Worm (Caenorhabditis elegans): ENCODE data around the gene orc-3.

orc-3 gene

DNA sequence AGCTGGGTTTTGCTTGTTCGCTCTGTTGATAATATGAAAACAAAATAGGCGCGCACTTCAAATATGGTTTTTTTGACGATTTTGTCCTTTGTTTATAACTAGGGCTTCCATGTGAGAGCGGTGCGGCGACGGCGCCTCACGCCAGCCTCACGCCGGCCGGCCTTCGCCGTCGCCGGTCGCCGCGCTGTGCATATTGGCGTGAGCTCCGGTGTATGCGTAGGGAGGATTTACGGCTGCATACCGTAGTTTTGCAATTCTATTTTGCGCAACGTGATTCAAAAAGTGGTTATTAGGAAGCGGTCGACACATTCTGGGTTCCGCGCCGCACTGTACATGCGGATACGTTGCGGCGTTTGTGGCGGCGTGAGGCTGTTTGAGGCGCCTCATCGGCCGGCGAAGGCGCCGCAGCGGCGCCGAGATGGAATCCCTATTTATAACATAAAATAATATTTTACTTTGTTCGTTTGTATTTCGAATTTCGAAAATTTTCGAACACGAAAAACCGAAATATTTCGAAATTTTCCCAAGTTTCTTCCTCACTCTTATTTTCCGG, 6.3 kb downstream of the orc-3 start:
- no peak for TF ChIP-seq unc-62 (GFP tag; optimal IDR thresholded peaks at IDR 0.05)

DNA sequence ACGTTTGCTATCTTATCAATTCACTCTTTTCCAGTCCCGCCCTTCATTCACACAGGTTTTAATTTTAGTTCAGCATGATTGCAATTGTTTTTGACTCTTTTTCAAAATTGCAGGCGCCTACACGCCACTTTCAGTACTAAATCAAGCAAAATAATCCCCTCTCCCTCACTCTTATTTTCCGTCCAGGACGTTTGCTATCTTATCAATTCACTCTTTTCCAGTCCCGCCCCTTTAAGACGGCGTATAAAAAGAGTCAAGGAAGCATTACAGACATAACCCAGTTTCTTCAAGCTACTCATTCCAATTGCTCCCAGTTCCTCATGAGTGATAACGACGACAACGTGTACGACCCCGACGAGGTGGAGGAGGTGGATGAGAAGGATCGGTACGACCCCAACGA, 6.7 kb downstream of the orc-3 start, which contains the start of gene Y119D3B.21:
Gene Y119D3B.21, plus strand, starts transcription at position 321 of the 400 bp plus-strand sequence.
- no peak for TF ChIP-seq unc-62 (GFP tag; optimal IDR thresholded peaks at IDR 0.05)

ce11 chrIII:1216096-1216495, 8.2 kb downstream of the orc-3 start:
- no peak for TF ChIP-seq unc-62 (GFP tag; optimal IDR thresholded peaks at IDR 0.05)

DNA sequence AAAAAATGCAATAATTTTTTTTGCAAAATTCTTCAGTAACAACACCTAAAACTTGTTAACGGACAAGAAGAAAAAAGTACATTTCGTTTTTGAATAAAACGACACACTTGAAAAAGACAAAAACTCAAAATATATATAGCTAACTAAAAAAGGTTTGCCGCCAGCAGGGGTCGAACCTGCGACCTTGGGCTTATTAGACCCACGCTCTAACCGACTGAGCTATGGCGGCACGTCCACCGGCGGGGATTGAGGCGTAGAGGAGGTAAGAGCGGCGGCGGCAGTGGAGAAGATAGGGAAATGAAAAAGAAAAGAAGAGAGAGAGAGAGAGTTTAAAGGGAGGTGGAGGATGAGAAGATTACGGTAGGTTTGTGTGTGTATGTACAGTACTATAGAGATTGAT, 10.3 kb downstream of the orc-3 start:
- no peak for TF ChIP-seq unc-62 (GFP tag; optimal IDR thresholded peaks at IDR 0.05)

ce11 chrIII:1218998-1219397, 11.1 kb downstream of the orc-3 start:
- TF ChIP-seq unc-62 (GFP tag; optimal IDR thresholded peaks at IDR 0.05): no peak

DNA sequence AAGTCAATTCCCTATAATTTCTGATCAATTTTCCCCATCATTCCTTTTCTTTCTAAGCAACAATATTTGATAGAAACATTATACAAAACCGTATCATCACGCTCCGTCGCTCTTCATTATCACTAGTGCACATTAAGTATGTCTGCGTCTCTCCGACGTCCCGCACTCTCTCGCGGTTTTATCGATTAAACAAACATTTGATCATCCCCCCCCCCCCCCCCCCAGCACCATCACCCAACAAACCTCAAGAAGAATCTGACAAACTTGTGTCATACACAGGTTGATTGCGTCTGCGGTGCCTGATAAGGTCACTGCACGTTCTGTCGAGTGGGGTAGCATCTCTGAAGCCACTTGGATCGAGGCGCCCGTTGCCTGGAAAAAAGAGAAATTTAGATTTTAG, 12.1 kb downstream of the orc-3 start:
- TF ChIP-seq unc-62 (GFP tag; optimal IDR thresholded peaks at IDR 0.05): no peak

DNA sequence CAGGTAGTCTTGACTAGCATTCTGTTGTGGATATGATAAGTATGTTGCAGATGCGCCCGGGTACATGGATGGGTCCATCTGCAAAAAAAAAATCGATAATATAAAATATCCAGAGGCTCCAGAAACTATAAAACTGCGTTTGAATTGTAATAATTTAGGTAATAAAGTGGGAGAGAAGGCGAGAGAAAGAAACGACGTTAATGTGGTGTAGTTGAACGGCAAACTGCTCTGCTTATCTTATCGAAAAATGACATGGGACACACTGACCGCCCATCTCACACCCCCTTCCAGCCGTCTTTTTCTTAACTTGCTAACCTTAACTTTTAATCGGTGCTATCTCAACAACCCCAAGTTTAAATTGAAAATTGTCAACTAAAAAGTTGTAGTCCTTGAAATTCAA, 14.1 kb downstream of the orc-3 start:
- no peak for TF ChIP-seq unc-62 (GFP tag; optimal IDR thresholded peaks at IDR 0.05)

- TF ChIP-seq unc-62 (GFP tag; optimal IDR thresholded peaks at IDR 0.05): no peak
Observed at ce11 chrIII:1223319-1224093, 15.6 kb downstream of the orc-3 start.

DNA sequence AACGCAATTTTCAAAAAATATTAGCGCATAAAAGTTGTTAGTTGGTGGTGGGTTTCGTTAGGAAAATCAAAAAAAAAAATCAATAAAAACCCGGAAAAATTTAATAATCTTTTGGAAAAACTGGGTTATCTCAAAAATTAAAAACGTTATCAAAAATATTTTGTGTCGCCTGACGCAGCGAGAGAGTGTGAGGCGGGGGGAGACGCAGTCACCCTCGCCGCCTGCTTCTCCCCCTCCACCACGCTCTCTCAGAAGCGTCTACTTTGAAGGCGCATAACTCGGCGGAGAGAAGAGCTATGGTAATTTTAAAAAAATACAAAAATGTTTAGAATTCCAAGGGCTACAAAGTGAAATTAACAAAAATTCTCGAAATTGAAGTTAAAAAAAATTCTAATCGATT, 17.2 kb downstream of the orc-3 start:
- TF ChIP-seq unc-62 (GFP tag; optimal IDR thresholded peaks at IDR 0.05): no peak

DNA sequence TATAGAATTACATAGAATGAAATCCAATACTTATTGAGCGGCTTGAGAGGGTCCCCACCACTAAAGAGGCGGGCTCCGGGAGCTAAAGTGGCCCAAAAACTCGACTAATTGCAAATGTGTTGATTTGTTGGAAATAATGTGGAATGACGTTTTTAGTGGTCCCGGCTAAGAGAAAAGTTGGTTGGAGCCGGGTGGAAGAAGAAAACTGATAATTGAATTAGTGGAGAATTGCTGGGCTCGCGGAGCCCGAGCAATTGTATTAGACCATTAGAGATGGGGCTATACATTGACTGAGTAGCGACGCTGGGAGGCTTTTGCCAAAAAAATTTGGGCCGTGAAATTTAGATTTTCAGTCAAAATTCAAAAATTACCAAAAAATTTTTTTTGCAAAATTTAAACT, 17.7 kb downstream of the orc-3 start:
- TF ChIP-seq unc-62 (GFP tag; optimal IDR thresholded peaks at IDR 0.05): no peak

- no peak for TF ChIP-seq unc-62 (GFP tag; optimal IDR thresholded peaks at IDR 0.05)
Observed at ce11 chrIII:1226256-1226655, 18.3 kb downstream of the orc-3 start.

DNA sequence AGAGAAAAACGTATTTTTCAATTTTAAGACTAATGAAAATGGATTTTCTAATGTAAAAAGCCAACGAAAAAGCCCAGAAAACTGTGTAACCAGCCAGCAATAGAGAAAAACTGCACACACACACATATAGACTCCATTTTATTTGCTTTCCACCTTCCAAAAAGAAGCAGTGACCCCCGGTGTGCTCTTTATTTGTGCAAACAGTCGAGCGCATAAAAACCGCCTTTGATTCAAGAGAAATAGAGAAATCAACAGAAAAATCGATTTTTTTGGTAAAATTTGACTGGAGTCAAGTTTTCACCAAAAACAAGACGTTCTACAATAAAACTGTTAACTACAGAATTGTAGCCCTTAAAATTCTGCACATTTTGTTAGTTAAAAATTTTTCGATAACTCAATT, 20.7 kb downstream of the orc-3 start:
- no peak for TF ChIP-seq unc-62 (GFP tag; optimal IDR thresholded peaks at IDR 0.05)

DNA sequence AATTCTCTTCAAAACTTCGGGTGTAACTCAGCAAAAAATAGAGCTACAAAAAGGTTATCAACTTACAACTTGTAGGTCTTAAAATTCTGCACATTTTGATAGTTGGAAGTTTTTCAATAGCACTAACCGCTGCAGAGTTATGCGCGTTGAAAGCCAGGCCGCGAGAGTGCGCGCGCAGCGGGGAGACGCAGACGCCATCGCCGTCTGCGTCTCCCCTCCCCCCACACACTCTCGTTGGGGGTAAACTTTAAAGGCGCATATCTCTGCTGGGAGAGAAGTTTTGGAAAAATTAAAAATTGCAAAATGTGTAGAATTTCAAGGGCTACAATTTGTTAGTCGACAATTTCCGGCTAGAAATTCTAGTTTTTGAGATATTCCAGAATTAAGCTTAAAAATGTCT, 21.6 kb downstream of the orc-3 start:
- TF ChIP-seq unc-62 (GFP tag; optimal IDR thresholded peaks at IDR 0.05): no peak

- TF ChIP-seq unc-62 (GFP tag; optimal IDR thresholded peaks at IDR 0.05): no peak
Observed at ce11 chrIII:1230174-1230573, 22.2 kb downstream of the orc-3 start, which contains the start of gene pes-4. pes-4 (minus strand) TSS chrIII:1230274.

- TF ChIP-seq unc-62 (GFP tag; optimal IDR thresholded peaks at IDR 0.05): no peak
Observed at ce11 chrIII:1230672-1231071, 22.7 kb downstream of the orc-3 start.

- no peak for TF ChIP-seq unc-62 (GFP tag; optimal IDR thresholded peaks at IDR 0.05)
Observed at ce11 chrIII:1231186-1231585, 23.3 kb downstream of the orc-3 start.

- no peak for TF ChIP-seq unc-62 (GFP tag; optimal IDR thresholded peaks at IDR 0.05)
Observed at ce11 chrIII:1238704-1239103, 30.8 kb downstream of the orc-3 start, which contains the start of gene fbxa-61. fbxa-61 (plus strand) TSS chrIII:1239048.
